Fruit fly (Drosophila melanogaster) Kc167 (cell line): Measurements from ENCODE around the gene CG14803.

Experiments
- Myc ChIP-seq: fragments of >200 bp; optimal IDR thresholded peaks from 2 replicates; lab custom pipeline; 2017; ENCODE audit warnings: missing external identifiers
- Sin3A ChIP-seq: fragments of >200 bp; optimal IDR thresholded peaks from 2 replicates; lab custom pipeline; 2018; ENCODE audit warnings: missing external identifiers
- h ChIP-seq: fragments of >200 bp; optimal IDR thresholded peaks from 3 replicates; lab custom pipeline; 2018; ENCODE audit warnings: missing external identifiers
- insv ChIP-seq: fragments of >200 bp; optimal IDR thresholded peaks from 3 replicates; lab custom pipeline; 2018; ENCODE audit warnings: missing external identifiers
- psq ChIP-seq: fragments of >200 bp; optimal IDR thresholded peaks from 2 replicates; lab custom pipeline; 2017; ENCODE audit warnings: missing external identifiers
- ttk ChIP-seq: sonication (Bioruptor generic); optimal IDR thresholded peaks from 2 replicates; lab custom pipeline; 2017; ENCODE audit warnings: missing external identifiers

DNA sequence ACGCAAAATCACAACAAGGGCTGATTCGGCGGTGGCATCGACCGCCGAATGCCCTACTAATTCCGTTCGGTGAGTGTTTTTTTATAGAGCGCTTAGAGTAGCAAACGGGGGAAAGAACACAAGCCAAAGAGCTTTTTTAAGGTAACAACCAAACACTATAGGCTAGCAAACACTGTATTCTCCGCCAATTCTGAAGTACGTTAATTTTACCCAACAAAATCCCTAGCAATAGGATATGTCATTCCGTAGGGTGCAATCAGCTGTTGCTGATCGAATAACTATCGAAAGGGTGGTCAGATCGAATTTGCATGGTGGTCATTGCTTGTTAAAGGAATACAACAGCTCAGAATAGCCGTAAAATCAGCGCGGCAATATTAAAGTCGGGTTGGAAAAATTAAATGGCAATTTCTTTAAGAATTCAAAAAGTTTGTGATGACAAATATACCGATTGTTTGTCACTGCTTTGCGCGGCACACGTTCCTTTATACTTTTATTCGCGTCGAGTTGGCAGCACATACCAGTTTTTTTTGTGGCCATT lies 39.1 kb downstream of the CG14803 start, which contains the start of gene mip130:
- no peak for TF ChIP-seq h (lab: Kevin White, UChicago)
- TF ChIP-seq insv (lab: Kevin White, UChicago): no peak
- no peak for TF ChIP-seq ttk (lab: Kevin White, UChicago)
- no peak for TF ChIP-seq Myc (lab: Kevin White, UChicago)
- no peak for TF ChIP-seq psq (lab: Kevin White, UChicago)
- no peak for TF ChIP-seq Sin3A
